Fruit fly (Drosophila melanogaster) S2 (cell line): ENCODE data around the gene Arfrp1.

Experiments used
- CG8478 ChIP-seq: fragments of >200 bp; optimal IDR thresholded peaks from 2 replicates; lab custom pipeline; 2018
- CTCF ChIP-seq, 2 experiments: fragments of >200 bp; optimal IDR thresholded peaks; 2 replicates each; lab custom pipeline; 2018

DNA sequence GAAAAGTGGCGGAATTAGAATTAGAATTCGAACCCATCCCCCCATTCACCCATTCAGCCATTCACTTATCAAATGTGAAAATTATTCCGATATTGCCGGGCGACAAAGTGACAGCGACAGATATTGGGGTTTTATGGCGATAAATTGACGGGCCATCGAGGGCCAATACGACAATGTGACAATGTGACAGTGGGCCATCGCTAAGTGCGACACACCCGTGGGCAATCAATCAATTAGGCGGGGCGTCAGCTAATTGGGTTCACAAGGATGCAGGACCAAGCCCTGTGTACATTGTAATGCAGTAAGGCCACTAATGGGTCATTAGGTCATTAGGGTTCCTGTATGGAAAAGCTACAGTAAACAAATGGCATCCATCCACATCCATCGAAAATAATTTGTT is 32.8 kb upstream of the Arfrp1 start:
- TF ChIP-seq CG8478 (lab: Kevin White, UChicago) (no peak), CTCF (optimal IDR thresholded peaks at IDR 0.05; lab: Kevin White, UChicago) (no peak)
